Worm (Caenorhabditis elegans): ENCODE data around the gene nlp-49.

ce11 chrX:5944488-5944887, 40.0 kb downstream of the nlp-49 start, which contains the start of gene acs-17:
- TF ChIP-seq nhr-12 (tag; optimal IDR thresholded peaks at IDR 0.05), result no peak
- TF ChIP-seq ham-2 (GFP tag; optimal IDR thresholded peaks at IDR 0.05), result no peak
- TF ChIP-seq unc-62 (GFP tag; optimal IDR thresholded peaks at IDR 0.05), result no peak
- TF ChIP-seq lsy-2 (tag; optimal IDR thresholded peaks at IDR 0.05), result no peak

All from whole organism, mixed stage, embryonic.